Worm (Caenorhabditis elegans): ENCODE results near the gene acd-4.

The acd-4 gene

ce11 chrV:8610633-8611404, 27.2 kb upstream of the acd-4 start, which contains the start of gene fip-4 (continued):
- TF ChIP-seq tbx-2 (tag; optimal IDR thresholded peaks at IDR 0.05) (no peak), sea-2 (GFP tag; optimal IDR thresholded peaks at IDR 0.05) (no peak), ZK546.5 (tag; optimal IDR thresholded peaks at IDR 0.05) (no peak), fos-1 (tag; optimal IDR thresholded peaks at IDR 0.05) (no peak), nhr-77 (tag; optimal IDR thresholded peaks at IDR 0.05) (no peak), elt-1 (tag; optimal IDR thresholded peaks at IDR 0.05) (no peak), R02D3.7 (tag; optimal IDR thresholded peaks at IDR 0.05) (no peak), nhr-43 (tag; optimal IDR thresholded peaks at IDR 0.05; ENCODE audit: poor library complexity, severe bottlenecking) (no peak), mdl-1 (tag; optimal IDR thresholded peaks at IDR 0.05) (no peak), ceh-9 (tag; optimal IDR thresholded peaks at IDR 0.05) (no peak), nhr-12 (tag; optimal IDR thresholded peaks at IDR 0.05) (no peak), pqm-1 (tag; optimal IDR thresholded peaks at IDR 0.05) (peak; percentile 76), ceh-82 (tag; optimal IDR thresholded peaks at IDR 0.05) (no peak), elt-3 (tag; optimal IDR thresholded peaks at IDR 0.05) (no peak), elt-2 (tag; optimal IDR thresholded peaks at IDR 0.05) (peak; percentile 73)

DNA sequence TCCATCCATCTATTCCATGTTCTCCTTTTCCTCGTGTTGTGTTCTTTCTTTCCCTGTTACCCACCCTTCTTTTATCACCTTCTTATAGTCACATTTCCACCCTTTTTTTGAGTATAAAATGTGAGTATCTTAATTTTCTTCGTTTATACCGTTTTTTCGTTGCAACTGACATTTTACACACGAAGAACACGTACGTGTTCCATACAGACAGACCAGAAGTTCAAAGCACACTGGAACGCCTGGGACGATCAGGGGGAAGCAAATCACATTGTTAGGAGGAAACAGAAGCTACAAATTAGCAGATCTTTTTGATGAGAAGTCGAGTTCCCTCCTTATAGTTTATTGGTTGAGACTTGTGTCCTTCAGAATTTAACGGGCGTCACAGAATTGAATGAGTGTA, 22.3 kb upstream of the acd-4 start:
- TF ChIP-seq nhr-25 (tag; optimal IDR thresholded peaks at IDR 0.05), result peak; percentile 33
- peak; percentile 8 for TF ChIP-seq aly-2 (tag; optimal IDR thresholded peaks at IDR 0.05)
- no peak for TF ChIP-seq sea-2 (GFP tag; optimal IDR thresholded peaks at IDR 0.05)

- TF ChIP-seq nhr-25 (tag; optimal IDR thresholded peaks at IDR 0.05) (peak; percentile 27), nhr-43 (tag; optimal IDR thresholded peaks at IDR 0.05; ENCODE audit: poor library complexity, severe bottlenecking) (peak; percentile 17), elt-1 (tag; optimal IDR thresholded peaks at IDR 0.05) (peak; percentile 83), fkh-2 (tag; optimal IDR thresholded peaks at IDR 0.05) (no peak)
These were observed 19.3 kb upstream of the acd-4 start, which contains the start of gene grd-5 for ce11 chrV:8618738-8619137. TSS of gene grd-5 (plus strand) at chrV:8619032.

ce11 chrV:8621213-8621612, 16.8 kb upstream of the acd-4 start, which contains the start of gene idpc-2:
TSS of gene idpc-2 (minus strand) at chrV:8621313.
- no peak for TF ChIP-seq elt-2 (tag; optimal IDR thresholded peaks at IDR 0.05)

DNA sequence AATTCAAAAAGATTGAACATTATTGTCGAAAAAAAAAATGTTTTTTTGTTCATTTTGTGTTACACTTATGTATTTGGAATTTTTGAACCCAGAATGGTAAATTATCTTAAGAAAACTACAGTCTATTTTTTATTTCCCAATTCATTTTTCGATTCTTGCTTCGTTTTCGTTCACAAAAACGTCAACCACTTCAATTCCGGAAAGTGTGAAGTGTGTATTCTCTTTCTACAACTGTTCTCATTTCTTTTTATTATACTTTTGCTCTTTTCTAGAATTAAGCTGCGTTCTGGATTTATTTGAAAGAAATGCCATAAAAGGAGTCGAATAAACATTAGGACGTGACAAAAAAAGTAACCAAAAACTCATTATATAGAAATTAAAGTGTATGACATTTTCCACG, 15.7 kb upstream of the acd-4 start, which contains the start of gene F41E6.1:
Gene F41E6.1, plus strand, starts transcription at position 301 of the 400 bp plus-strand sequence.
- no peak for TF ChIP-seq jun-1 (tag; optimal IDR thresholded peaks at IDR 0.05)
- no peak for TF ChIP-seq egl-27 (tag; optimal IDR thresholded peaks at IDR 0.05)
- no peak for TF ChIP-seq ceh-16 (tag; optimal IDR thresholded peaks at IDR 0.05)
- TF ChIP-seq ceh-82 (tag; optimal IDR thresholded peaks at IDR 0.05), result no peak
- no peak for TF ChIP-seq ztf-11 (tag; optimal IDR thresholded peaks at IDR 0.05)
- no peak for TF ChIP-seq mml-1 (tag; optimal IDR thresholded peaks at IDR 0.05)
- TF ChIP-seq unc-39 (tag; optimal IDR thresholded peaks at IDR 0.05), result no peak
- TF ChIP-seq ceh-28 (tag; optimal IDR thresholded peaks at IDR 0.05), result no peak
- no peak for TF ChIP-seq mdl-1 (tag; optimal IDR thresholded peaks at IDR 0.05)
- no peak for TF ChIP-seq R02D3.7 (tag; optimal IDR thresholded peaks at IDR 0.05)
- no peak for TF ChIP-seq pqm-1 (tag; optimal IDR thresholded peaks at IDR 0.05)
- no peak for TF ChIP-seq elt-2 (tag; optimal IDR thresholded peaks at IDR 0.05)
- no peak for TF ChIP-seq hmg-11 (tag; optimal IDR thresholded peaks at IDR 0.05)
- no peak for TF ChIP-seq tbx-2 (tag; optimal IDR thresholded peaks at IDR 0.05)
- TF ChIP-seq fos-1 (tag; optimal IDR thresholded peaks at IDR 0.05), result no peak
- TF ChIP-seq elt-1 (tag; optimal IDR thresholded peaks at IDR 0.05), result no peak
- TF ChIP-seq lsy-12 (tag; optimal IDR thresholded peaks at IDR 0.05), result no peak
- no peak for TF ChIP-seq elt-3 (tag; optimal IDR thresholded peaks at IDR 0.05)
- TF ChIP-seq nhr-77 (tag; optimal IDR thresholded peaks at IDR 0.05), result no peak
- TF ChIP-seq sea-2 (GFP tag; optimal IDR thresholded peaks at IDR 0.05), result no peak

- no peak for TF ChIP-seq mdl-1 (tag; optimal IDR thresholded peaks at IDR 0.05)
- peak; percentile 16 for TF ChIP-seq hmg-11 (tag; optimal IDR thresholded peaks at IDR 0.05)
These were observed 14.3 kb upstream of the acd-4 start, which contains the start of gene F41E6.17 for ce11 chrV:8623754-8624153. TSS of gene F41E6.17 (plus strand) at chrV:8624101.

ce11 chrV:8626406-8626805, 11.6 kb upstream of the acd-4 start:
- TF ChIP-seq nhr-237 (tag; optimal IDR thresholded peaks at IDR 0.05) (no peak), unc-62 (GFP tag; optimal IDR thresholded peaks at IDR 0.05) (peak; percentile 64), elt-3 (tag; optimal IDR thresholded peaks at IDR 0.05) (peak in 1 of 3 experiments; percentile 1)

All from whole organism, L3 larva.